Worm (Caenorhabditis elegans): ENCODE data around the gene str-89.

DNA sequence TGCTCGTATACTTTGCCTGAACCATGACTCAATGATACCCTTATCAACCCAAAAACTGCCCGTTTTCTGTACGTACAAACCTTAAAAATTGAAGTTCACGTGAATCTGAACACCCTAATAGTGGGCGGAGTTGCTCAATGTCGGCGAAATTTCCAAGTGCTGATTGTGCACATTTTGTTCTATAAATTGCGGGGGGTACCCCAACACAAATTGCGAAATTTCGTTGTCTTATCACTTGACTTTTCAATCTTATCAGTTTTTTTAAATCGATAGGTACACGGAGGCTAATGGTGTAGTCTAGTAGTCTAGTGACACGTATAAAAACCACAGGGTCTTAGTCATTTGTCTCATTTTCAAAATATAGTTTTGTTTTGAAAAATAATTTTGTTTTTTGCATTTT, 9.4 kb upstream of the str-89 start, which contains the start of gene fbxa-108:
- TF ChIP-seq him-1 (tag; optimal IDR thresholded peaks at IDR 0.05) (no peak), W03F9.2 (tag; optimal IDR thresholded peaks at IDR 0.05) (no peak), dao-5 (tag; optimal IDR thresholded peaks at IDR 0.05) (no peak)
